Worm (Caenorhabditis elegans): ENCODE measurements around the gene col-161.

DNA sequence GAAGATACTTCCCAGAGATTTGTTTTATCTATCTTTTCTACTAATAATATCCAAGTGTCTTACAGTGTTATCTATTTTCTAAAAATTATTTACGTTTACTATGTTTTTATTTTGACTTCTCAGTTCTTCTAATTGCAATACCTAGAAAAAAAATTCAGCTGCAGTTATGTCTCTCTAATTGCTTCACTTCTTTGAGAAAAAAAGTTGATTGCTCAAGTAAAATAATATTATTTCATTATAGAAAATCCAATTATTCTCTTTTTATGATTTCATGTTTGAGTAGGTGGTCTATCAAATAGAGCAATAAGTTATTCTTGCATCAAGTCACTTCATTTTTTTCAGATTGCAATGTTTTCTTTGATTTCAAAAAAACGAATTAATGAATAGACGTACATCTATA lies 48.7 kb upstream of the col-161 start:
- no peak for TF ChIP-seq W03F9.2 (tag; optimal IDR thresholded peaks at IDR 0.05)
- TF ChIP-seq him-1 (tag; optimal IDR thresholded peaks at IDR 0.05) = no peak
